Worm (Caenorhabditis elegans) whole organism, L4 larva: Measurements from ENCODE around the gene T08D10.3.

Experiments
- D1046.2 ChIP-seq: fragments of 200-800 bp; sonication (Bioruptor generic); IDR thresholded peaks from 2 replicates; pipeline ENCODE4 v1.3.6; 2022; ENCODE audit warnings: missing genetic modification characterization, missing compliant biosample characterization
- F10B5.3 ChIP-seq: sonication (generic microtip); optimal IDR thresholded peaks from 2 replicates; lab custom pipeline; 2016; ENCODE audit warnings: mild to moderate bottlenecking, missing genetic modification characterization, missing compliant biosample characterization
- F26F4.8 ChIP-seq: fragments of 200-800 bp; sonication (Bioruptor generic); conservative IDR thresholded peaks from 2 replicates; pipeline ENCODE4 v1.3.6; 2022; ENCODE audit warnings: missing genetic modification characterization, missing compliant biosample characterization
- F44E2.7 ChIP-seq: fragments of 200-800 bp; sonication (Bioruptor generic); IDR thresholded peaks from 2 replicates; pipeline ENCODE4 v2.1.2; 2022; ENCODE audit warnings: missing genetic modification characterization, missing compliant biosample characterization
- R02D3.7 ChIP-seq: fragments of 150-350 bp; sonication (generic microtip); optimal IDR thresholded peaks from 3 replicates; lab custom pipeline; 2014; ENCODE audit warnings: missing biosample characterization, missing genetic modification characterization
- T20F7.1 ChIP-seq: fragments of 200-800 bp; sonication (Bioruptor generic); optimal IDR thresholded peaks from 2 replicates; lab custom pipeline; 2018; ENCODE audit warnings: mild to moderate bottlenecking, missing genetic modification characterization, missing compliant biosample characterization
- attf-4 ChIP-seq: sonication (generic microtip); optimal IDR thresholded peaks from 3 replicates; lab custom pipeline; 2017; ENCODE audit warnings: missing biosample characterization, missing genetic modification characterization
- ceh-28 ChIP-seq: fragments of 150-350 bp; optimal IDR thresholded peaks from 2 replicates; lab custom pipeline; 2014; ENCODE audit warnings: missing biosample characterization, missing genetic modification reagents, missing genetic modification characterization
- ceh-44 ChIP-seq: fragments of 200-800 bp; sonication (Bioruptor generic); IDR thresholded peaks from 2 replicates; pipeline ENCODE4 v1.3.6; 2022; ENCODE audit warnings: missing genetic modification reagents, missing genetic modification characterization, missing compliant biosample characterization
- ceh-82 ChIP-seq: sonication (generic microtip); optimal IDR thresholded peaks from 2 replicates; lab custom pipeline; 2017; ENCODE audit warnings: missing biosample characterization, missing genetic modification characterization
- daf-12 ChIP-seq: fragments of 150-350 bp; optimal IDR thresholded peaks from 2 replicates; lab custom pipeline; 2014; ENCODE audit warnings: missing biosample characterization, missing genetic modification reagents, missing genetic modification characterization
- daf-16 ChIP-seq, 3 experiments: sonication (generic microtip); optimal IDR thresholded peaks; 2 replicates each; lab custom pipeline; 2016 to 2017; ENCODE audit warnings: missing genetic modification characterization in 3 of 3, missing genetic modification reagents in 3 of 3, mild to moderate bottlenecking in 2 of 3, missing compliant biosample characterization in 2 of 3, missing biosample characterization in 1 of 3, moderate library complexity in 1 of 3
- daf-19 ChIP-seq: fragments of 200-800 bp; sonication (Bioruptor generic); conservative IDR thresholded peaks from 2 replicates; pipeline ENCODE4 v1.3.6; 2022; ENCODE audit warnings: missing genetic modification characterization, missing compliant biosample characterization
- dmd-6 ChIP-seq: fragments of 200-800 bp; sonication (Bioruptor generic); IDR thresholded peaks from 2 replicates; pipeline ENCODE4 v1.3.6; 2022; ENCODE audit warnings: missing genetic modification reagents, missing genetic modification characterization, missing compliant biosample characterization
- dmd-8 ChIP-seq: fragments of 200-800 bp; sonication (Bioruptor generic); IDR thresholded peaks from 2 replicates; pipeline ENCODE4 v1.3.6; 2022; ENCODE audit warnings: missing genetic modification characterization, missing compliant biosample characterization
- dpl-1 ChIP-seq: fragments of 150-350 bp; optimal IDR thresholded peaks from 2 replicates; lab custom pipeline; 2014; ENCODE audit warnings: missing biosample characterization, missing genetic modification reagents, missing genetic modification characterization
- dve-1 ChIP-seq: sonication (generic microtip); optimal IDR thresholded peaks from 2 replicates; lab custom pipeline; 2017; ENCODE audit warnings: antibody characterized with exemption, mild to moderate bottlenecking, missing genetic modification characterization, missing compliant biosample characterization; ENCODE audit not compliant: insufficient read depth
- egl-27 ChIP-seq: sonication (generic microtip); optimal IDR thresholded peaks from 3 replicates; lab custom pipeline; 2017; ENCODE audit warnings: missing biosample characterization, missing genetic modification reagents, missing genetic modification characterization
- egl-43 ChIP-seq: fragments of 200-800 bp; sonication (Bioruptor generic); IDR thresholded peaks from 2 replicates; pipeline ENCODE4 v1.3.6; 2022; ENCODE audit warnings: missing genetic modification reagents, missing genetic modification characterization, missing compliant biosample characterization
- fkh-10 ChIP-seq: fragments of 150-350 bp; optimal IDR thresholded peaks from 2 replicates; lab custom pipeline; 2014; ENCODE audit warnings: missing biosample characterization, missing genetic modification reagents, missing genetic modification characterization
- gei-8 ChIP-seq: fragments of 200-800 bp; sonication (Bioruptor generic); optimal IDR thresholded peaks from 2 replicates; lab custom pipeline; 2018; ENCODE audit warnings: mild to moderate bottlenecking, missing genetic modification characterization, missing compliant biosample characterization
- hlh-11 ChIP-seq: fragments of 200-800 bp; sonication (Bioruptor generic); optimal IDR thresholded peaks from 2 replicates; lab custom pipeline; 2018; ENCODE audit warnings: mild to moderate bottlenecking, missing genetic modification characterization, missing compliant biosample characterization
- hlh-30 ChIP-seq: sonication (generic microtip); optimal IDR thresholded peaks from 2 replicates; lab custom pipeline; 2017; ENCODE audit warnings: antibody characterized with exemption, mild to moderate bottlenecking, missing genetic modification characterization, missing compliant biosample characterization; ENCODE audit not compliant: insufficient read depth
- lin-1 ChIP-seq: fragments of 200-800 bp; sonication (Bioruptor generic); IDR thresholded peaks from 2 replicates; pipeline ENCODE4 v1.3.6; 2022; ENCODE audit warnings: missing genetic modification reagents, missing genetic modification characterization, missing compliant biosample characterization
- lin-15B ChIP-seq: fragments of 150-350 bp; sonication (generic microtip); optimal IDR thresholded peaks from 3 replicates; lab custom pipeline; 2014; ENCODE audit warnings: missing biosample characterization, missing genetic modification characterization
- lin-38 ChIP-seq: fragments of 200-800 bp; sonication (Bioruptor generic); IDR thresholded peaks from 2 replicates; pipeline ENCODE4 v1.3.6; 2022; ENCODE audit warnings: missing genetic modification reagents, missing genetic modification characterization, missing compliant biosample characterization
- lsy-2 ChIP-seq, 2 experiments: fragments of 150-350 bp in 1 of 2; sonication (generic microtip) in 1 of 2; optimal IDR thresholded peaks; 2 replicates each; lab custom pipeline; 2014 to 2017; ENCODE audit warnings: missing biosample characterization in 2 of 2, missing genetic modification characterization in 2 of 2
- madf-5 ChIP-seq, 2 experiments: fragments of 200-800 bp; sonication (Bioruptor generic); IDR thresholded peaks; 2 replicates each; pipeline ENCODE4 v1.3.6; 2022; ENCODE audit warnings: missing compliant biosample characterization in 2 of 2, missing genetic modification characterization in 2 of 2
- mdl-1 ChIP-seq, 2 experiments: fragments of 150-350 bp in 1 of 2; sonication (generic microtip) in 1 of 2; optimal IDR thresholded peaks; 2 replicates each; lab custom pipeline; 2014 to 2017; ENCODE audit warnings: missing biosample characterization in 2 of 2, missing genetic modification characterization in 2 of 2
- mep-1 ChIP-seq: fragments of 150-350 bp; sonication (generic microtip); optimal IDR thresholded peaks from 3 replicates; lab custom pipeline; 2014; ENCODE audit warnings: missing biosample characterization, missing genetic modification characterization
- nhr-102 ChIP-seq: sonication (generic microtip); optimal IDR thresholded peaks from 2 replicates; lab custom pipeline; 2016; ENCODE audit warnings: mild to moderate bottlenecking, missing genetic modification characterization, moderate library complexity, missing compliant biosample characterization
- nhr-11 ChIP-seq: fragments of 150-350 bp; optimal IDR thresholded peaks from 2 replicates; lab custom pipeline; 2014; ENCODE audit warnings: missing biosample characterization, missing genetic modification characterization
- nhr-48 ChIP-seq: sonication (generic microtip); optimal IDR thresholded peaks from 2 replicates; lab custom pipeline; 2016; ENCODE audit warnings: mild to moderate bottlenecking, missing genetic modification characterization, missing compliant biosample characterization
- nhr-77 ChIP-seq: fragments of 150-350 bp; optimal IDR thresholded peaks from 2 replicates; lab custom pipeline; 2014; ENCODE audit warnings: missing biosample characterization, missing genetic modification characterization
- php-3 ChIP-seq: fragments of 200-800 bp; sonication (Bioruptor generic); IDR thresholded peaks from 2 replicates; pipeline ENCODE4 v1.3.6; 2022; ENCODE audit warnings: missing genetic modification reagents, missing genetic modification characterization, missing compliant biosample characterization
- rbr-2 ChIP-seq: sonication (generic microtip); optimal IDR thresholded peaks from 2 replicates; lab custom pipeline; 2016; ENCODE audit warnings: missing genotype, missing genetic modification characterization, missing compliant biosample characterization
- saeg-2 ChIP-seq: fragments of 200-800 bp; sonication (Bioruptor generic); IDR thresholded peaks from 2 replicates; pipeline ENCODE4 v1.3.6; 2022; ENCODE audit warnings: missing genetic modification reagents, missing genetic modification characterization, missing compliant biosample characterization
- sdz-12 ChIP-seq: fragments of 200-800 bp; sonication (Bioruptor generic); optimal IDR thresholded peaks from 2 replicates; lab custom pipeline; 2018; ENCODE audit warnings: mild to moderate bottlenecking, missing genetic modification characterization, missing compliant biosample characterization
- snpc-1.2 ChIP-seq: fragments of 200-800 bp; sonication (Bioruptor generic); IDR thresholded peaks from 2 replicates; pipeline ENCODE4 v1.3.6; 2022; ENCODE audit warnings: missing genetic modification reagents, missing genetic modification characterization, missing compliant biosample characterization
- spr-1 ChIP-seq: sonication (generic microtip); optimal IDR thresholded peaks from 2 replicates; lab custom pipeline; 2016; ENCODE audit warnings: mild to moderate bottlenecking, missing genetic modification characterization, missing compliant biosample characterization
- tag-97 ChIP-seq: fragments of 200-800 bp; sonication (Bioruptor generic); IDR thresholded peaks from 2 replicates; pipeline ENCODE4 v1.3.6; 2022; ENCODE audit warnings: missing genetic modification characterization, missing compliant biosample characterization
- tra-1 ChIP-seq: fragments of 200-800 bp; sonication (Bioruptor generic); IDR thresholded peaks from 2 replicates; pipeline ENCODE4 v1.3.6; 2022; ENCODE audit warnings: missing genetic modification reagents, missing genetic modification characterization, missing compliant biosample characterization
- vab-7 ChIP-seq: fragments of 200-800 bp; sonication (Bioruptor generic); IDR thresholded peaks from 2 replicates; pipeline ENCODE4 v1.3.6; 2022; ENCODE audit warnings: missing genetic modification reagents, missing genetic modification characterization, missing compliant biosample characterization
- zfp-3 ChIP-seq: fragments of 200-800 bp; sonication (Bioruptor generic); conservative IDR thresholded peaks from 2 replicates; pipeline ENCODE4 v1.3.6; 2022; ENCODE audit warnings: missing genetic modification reagents, missing genetic modification characterization, missing compliant biosample characterization

The T08D10.3 gene

DNA sequence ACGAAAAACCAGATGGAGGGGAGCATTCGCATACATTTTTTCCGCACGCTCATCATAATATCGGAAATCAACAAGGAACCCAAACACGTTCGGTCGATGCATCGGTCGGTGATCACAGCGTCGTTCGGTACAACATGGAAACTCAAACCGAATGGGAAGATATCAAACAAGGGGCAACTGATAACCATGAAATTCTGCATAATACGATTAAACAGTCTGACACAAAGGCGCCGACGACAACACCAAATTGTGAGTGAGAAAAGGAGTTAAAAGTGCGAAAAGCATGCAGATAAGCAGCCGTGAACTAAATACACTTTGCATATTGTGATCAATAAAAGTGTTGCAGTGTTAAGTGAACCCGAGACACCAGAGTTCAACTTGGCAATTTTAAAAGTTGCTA lies 30.0 kb upstream of the T08D10.3 start (continued):
- TF ChIP-seq hlh-30 (tag; lab: Kevin White, UChicago) (no peak), php-3 (no peak), ceh-82 (tag; lab: Kevin White, UChicago) (no peak), T20F7.1 (GFP tag; lab: Kevin White, UChicago) (no peak), dpl-1 (GFP tag; lab: Kevin White, UChicago) (no peak), dmd-8 (no peak), daf-19 (GFP tag; lab: Robert Waterston, UW) (no peak), lsy-2 (tag; optimal IDR thresholded peaks at IDR 0.05; lab: Kevin White, UChicago) (no peak), dmd-6 (peak; percentile 59), lin-1 (no peak), R02D3.7 (tag; lab: Kevin White, UChicago) (no peak), spr-1 (no peak), D1046.2 (GFP tag; lab: Robert Waterston, UW) (no peak), daf-16 (GFP tag; optimal IDR thresholded peaks at IDR 0.05; lab: Kevin White, UChicago) (no peak), daf-16 (tag; optimal IDR thresholded peaks at IDR 0.05; lab: Kevin White, UChicago) (peak; percentile 75), F10B5.3 (tag; lab: Kevin White, UChicago) (no peak), snpc-1.2 (GFP tag; lab: Robert Waterston, UW) (no peak), sdz-12 (GFP tag; lab: Kevin White, UChicago) (no peak), tag-97 (GFP tag; lab: Robert Waterston, UW) (no peak), zfp-3 (GFP tag; lab: Robert Waterston, UW) (no peak), tra-1 (GFP tag; lab: Robert Waterston, UW) (no peak), gei-8 (GFP tag; lab: Kevin White, UChicago) (no peak), vab-7 (no peak), egl-43 (GFP tag; lab: Robert Waterston, UW) (no peak), attf-4 (tag; lab: Kevin White, UChicago) (no peak), saeg-2 (GFP tag; lab: Robert Waterston, UW) (no peak), nhr-48 (tag; lab: Kevin White, UChicago) (peak; percentile 8), hlh-11 (peak; percentile 58), rbr-2 (tag; lab: Kevin White, UChicago) (no peak), nhr-11 (tag; lab: Kevin White, UChicago) (no peak), mep-1 (tag; lab: Kevin White, UChicago) (no peak), dve-1 (tag; lab: Kevin White, UChicago) (peak; percentile 51)

DNA sequence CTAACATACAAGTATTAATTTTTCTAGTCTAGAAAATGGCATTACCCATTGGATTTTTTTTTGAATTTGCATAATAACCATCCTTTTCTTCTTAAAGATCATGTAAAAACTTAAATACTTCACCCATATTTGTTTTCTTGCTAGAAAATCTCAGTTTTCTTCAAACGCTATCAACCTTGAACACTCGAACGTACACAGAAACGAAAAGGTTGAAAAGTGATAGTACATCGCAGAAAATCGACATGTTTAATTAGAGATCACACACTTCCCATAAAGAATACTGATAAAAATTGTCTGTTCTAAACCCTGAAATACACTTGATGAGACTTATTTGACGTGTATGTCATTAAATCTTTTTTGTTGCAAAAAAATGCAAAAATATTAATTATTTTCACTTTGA lies 27.6 kb upstream of the T08D10.3 start, which contains the start of gene F55G7.4:
TSS of gene F55G7.4 (plus strand) at position 301 of the 400 bp plus-strand sequence.
- TF ChIP-seq lin-38 (GFP tag; lab: Robert Waterston, UW) (no peak), nhr-102 (tag; lab: Kevin White, UChicago) (no peak), ceh-44 (GFP tag; lab: Robert Waterston, UW) (no peak), lin-15B (tag; lab: Kevin White, UChicago) (no peak), egl-27 (tag; lab: Kevin White, UChicago) (no peak), dpl-1 (GFP tag; lab: Kevin White, UChicago) (no peak), fkh-10 (GFP tag; lab: Kevin White, UChicago) (no peak)

DNA sequence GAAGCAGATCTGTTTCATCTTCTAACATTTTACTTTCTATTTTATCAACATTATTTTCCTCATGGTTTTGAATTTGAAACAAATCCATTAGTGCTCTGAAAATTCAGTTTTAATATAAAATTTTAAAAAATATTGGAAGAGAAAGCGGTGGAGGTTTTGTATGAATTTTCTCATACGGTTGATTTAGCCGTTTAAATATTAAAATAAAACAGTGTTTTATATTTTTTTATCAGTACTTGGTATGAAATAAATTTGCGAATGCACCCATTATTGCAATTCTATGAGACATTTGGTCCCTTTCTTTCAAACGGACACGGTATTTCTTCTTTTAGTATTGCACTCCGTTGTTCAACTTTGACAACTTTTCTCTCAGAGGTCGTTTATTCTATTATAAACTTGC lies 23.7 kb upstream of the T08D10.3 start, which contains the start of gene dot-1.4:
TSS of gene dot-1.4 (minus strand) at position 101 of the 400 bp plus-strand sequence.
- TF ChIP-seq daf-12 (tag; lab: Kevin White, UChicago): no peak
- no peak for TF ChIP-seq nhr-102 (tag; lab: Kevin White, UChicago)
- TF ChIP-seq ceh-28 (tag; lab: Kevin White, UChicago): no peak
- TF ChIP-seq F44E2.7 (GFP tag; lab: Robert Waterston, UW): no peak
- no peak for TF ChIP-seq madf-5 (GFP tag; IDR thresholded peaks at IDR 0.05; lab: Robert Waterston, UW)
- no peak for TF ChIP-seq nhr-77 (tag; lab: Kevin White, UChicago)
- no peak for TF ChIP-seq F26F4.8
- no peak for TF ChIP-seq hlh-11
- TF ChIP-seq mdl-1 (tag; optimal IDR thresholded peaks at IDR 0.05; lab: Kevin White, UChicago): no peak
- no peak for TF ChIP-seq vab-7
- TF ChIP-seq gei-8 (GFP tag; lab: Kevin White, UChicago): no peak
- TF ChIP-seq, all 104 proteins: peak for 0
